Worm (Caenorhabditis elegans) whole organism, midembryonic: ENCODE data around the gene srsx-40.

ENCODE experiments used
- T22C8.4 ChIP-seq: fragments of 200-800 bp; sonication (Bioruptor generic); IDR thresholded peaks from 2 replicates; pipeline ENCODE4 v1.3.6; 2022; ENCODE audit warnings: missing genetic modification characterization, missing compliant biosample characterization
- cog-1 ChIP-seq: sonication (generic microtip); optimal IDR thresholded peaks from 2 replicates; lab custom pipeline; 2016; ENCODE audit warnings: missing genetic modification characterization, missing compliant biosample characterization
- flt-1 ChIP-seq: fragments of 200-800 bp; sonication (Bioruptor generic); IDR thresholded peaks from 2 replicates; pipeline ENCODE4 v1.3.6; 2022; ENCODE audit warnings: missing genetic modification characterization, missing compliant biosample characterization
- klf-2 ChIP-seq: fragments of 200-800 bp; sonication (Bioruptor generic); conservative IDR thresholded peaks from 2 replicates; pipeline ENCODE4 v1.3.6; 2022; ENCODE audit warnings: missing genetic modification reagents, missing genetic modification characterization, missing compliant biosample characterization
- med-1 ChIP-seq: sonication (generic microtip); optimal IDR thresholded peaks from 2 replicates; lab custom pipeline; 2017; ENCODE audit warnings: missing genetic modification characterization, mild to moderate bottlenecking, missing compliant biosample characterization, antibody characterized with exemption, missing genetic modification reagents; ENCODE audit not compliant: insufficient read depth
- ref-1 ChIP-seq: fragments of 200-800 bp; sonication (Bioruptor generic); conservative IDR thresholded peaks from 2 replicates; pipeline ENCODE4 v1.3.6; 2022; ENCODE audit warnings: missing genetic modification reagents, missing genetic modification characterization, missing compliant biosample characterization
- tab-1 ChIP-seq: fragments of 200-800 bp; sonication (Bioruptor generic); IDR thresholded peaks from 2 replicates; pipeline ENCODE4 v1.3.6; 2022; ENCODE audit warnings: missing genetic modification characterization, missing compliant biosample characterization
- ztf-23 ChIP-seq: fragments of 200-800 bp; sonication (Bioruptor generic); IDR thresholded peaks from 2 replicates; pipeline ENCODE4 v1.3.6; 2022; ENCODE audit warnings: missing genetic modification reagents, missing genetic modification characterization, missing compliant biosample characterization
- ztf-29 ChIP-seq: fragments of 200-800 bp; sonication (Bioruptor generic); IDR thresholded peaks from 2 replicates; pipeline ENCODE4 v1.3.6; 2022; ENCODE audit warnings: missing genetic modification reagents, missing genetic modification characterization, missing compliant biosample characterization

ce11 chrV:7735319-7735718, 31.9 kb upstream of the srsx-40 start, which contains the start of gene srr-10:
- TF ChIP-seq T22C8.4 (GFP tag; lab: Robert Waterston, UW) (no peak), med-1 (GFP tag; lab: Kevin White, UChicago) (no peak), tab-1 (GFP tag; lab: Robert Waterston, UW) (no peak), flt-1 (no peak), ztf-29 (GFP tag; lab: Robert Waterston, UW) (no peak), ref-1 (GFP tag; lab: Robert Waterston, UW) (no peak), klf-2 (no peak), ztf-23 (GFP tag; lab: Robert Waterston, UW) (no peak), cog-1 (no peak)
